Worm (Caenorhabditis elegans): ENCODE results near the gene pqn-91.

DNA sequence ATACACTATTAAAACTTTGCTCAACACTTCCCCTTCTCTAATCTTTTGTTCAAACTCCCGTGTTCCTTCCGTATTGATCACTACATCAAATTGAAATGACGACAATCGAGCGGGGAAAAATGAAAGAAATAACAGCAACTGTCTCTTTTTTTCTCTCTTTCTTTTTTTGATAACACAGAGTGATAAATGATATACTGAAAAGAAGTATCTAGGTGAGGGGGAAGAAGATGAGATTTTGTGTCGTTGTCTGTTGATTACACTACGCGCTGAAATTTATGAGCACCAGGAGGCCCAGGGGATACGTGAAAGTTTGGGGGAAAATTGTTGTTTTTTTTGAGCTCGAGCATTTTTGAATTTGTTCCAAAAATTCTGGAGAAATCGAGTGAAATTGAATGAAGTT lies 17.6 kb upstream of the pqn-91 start:
- TF ChIP-seq sptf-1 (tag; optimal IDR thresholded peaks at IDR 0.05) (no peak), sem-2 (GFP tag; optimal IDR thresholded peaks at IDR 0.05) (no peak)
